Worm (Caenorhabditis elegans) whole organism, L4 larva: ENCODE measurements around the gene F48B9.1.

Experiments used
- F37D6.2 ChIP-seq: sonication (generic microtip); optimal IDR thresholded peaks from 2 replicates; lab custom pipeline; 2016; ENCODE audit warnings: mild to moderate bottlenecking, missing genetic modification characterization, missing compliant biosample characterization
- R02D3.7 ChIP-seq: fragments of 150-350 bp; sonication (generic microtip); optimal IDR thresholded peaks from 3 replicates; lab custom pipeline; 2014; ENCODE audit warnings: missing biosample characterization, missing genetic modification characterization
- T26A8.4 ChIP-seq: fragments of 200-800 bp; sonication (Bioruptor generic); IDR thresholded peaks from 2 replicates; pipeline ENCODE4 v1.3.6; 2022; ENCODE audit warnings: missing genetic modification characterization, missing compliant biosample characterization
- Y105C5A.15 ChIP-seq: fragments of 200-800 bp; sonication (Bioruptor generic); IDR thresholded peaks from 2 replicates; pipeline ENCODE4 v1.3.6; 2022; ENCODE audit warnings: missing genetic modification characterization, missing compliant biosample characterization
- aly-2 ChIP-seq: sonication (generic microtip); optimal IDR thresholded peaks from 2 replicates; lab custom pipeline; 2018; ENCODE audit warnings: missing biosample characterization, missing genetic modification characterization
- ama-1 ChIP-seq: fragments of 150-350 bp; optimal IDR thresholded peaks from 2 replicates; lab custom pipeline; 2014; ENCODE audit warnings: inconsistent platforms, mixed read lengths
- ceh-20 ChIP-seq: fragments of 200-800 bp; sonication (Bioruptor generic); IDR thresholded peaks from 2 replicates; pipeline ENCODE4 v1.3.6; 2022; ENCODE audit warnings: missing genetic modification reagents, missing genetic modification characterization, missing compliant biosample characterization
- ceh-44 ChIP-seq: fragments of 200-800 bp; sonication (Bioruptor generic); IDR thresholded peaks from 2 replicates; pipeline ENCODE4 v1.3.6; 2022; ENCODE audit warnings: missing genetic modification reagents, missing genetic modification characterization, missing compliant biosample characterization
- ceh-82 ChIP-seq: sonication (generic microtip); optimal IDR thresholded peaks from 2 replicates; lab custom pipeline; 2017; ENCODE audit warnings: missing biosample characterization, missing genetic modification characterization
- daf-12 ChIP-seq: fragments of 150-350 bp; optimal IDR thresholded peaks from 2 replicates; lab custom pipeline; 2014; ENCODE audit warnings: missing biosample characterization, missing genetic modification reagents, missing genetic modification characterization
- dmd-9 ChIP-seq: fragments of 200-800 bp; sonication (Bioruptor generic); IDR thresholded peaks from 2 replicates; pipeline ENCODE4 v1.3.6; 2022; ENCODE audit warnings: missing genetic modification reagents, missing genetic modification characterization, missing compliant biosample characterization
- dpl-1 ChIP-seq: fragments of 150-350 bp; optimal IDR thresholded peaks from 2 replicates; lab custom pipeline; 2014; ENCODE audit warnings: missing biosample characterization, missing genetic modification reagents, missing genetic modification characterization
- duxl-1 ChIP-seq: sonication (generic microtip); optimal IDR thresholded peaks from 2 replicates; lab custom pipeline; 2016; ENCODE audit warnings: mild to moderate bottlenecking, missing genetic modification characterization, moderate library complexity, missing compliant biosample characterization; ENCODE audit not compliant: poor library complexity
- egl-27 ChIP-seq: sonication (generic microtip); optimal IDR thresholded peaks from 3 replicates; lab custom pipeline; 2017; ENCODE audit warnings: missing biosample characterization, missing genetic modification reagents, missing genetic modification characterization
- fkh-10 ChIP-seq: fragments of 150-350 bp; optimal IDR thresholded peaks from 2 replicates; lab custom pipeline; 2014; ENCODE audit warnings: missing biosample characterization, missing genetic modification reagents, missing genetic modification characterization
- fos-1 ChIP-seq: fragments of 150-350 bp; optimal IDR thresholded peaks from 2 replicates; lab custom pipeline; 2014; ENCODE audit warnings: missing biosample characterization, missing genetic modification characterization
- gei-8 ChIP-seq: fragments of 200-800 bp; sonication (Bioruptor generic); optimal IDR thresholded peaks from 2 replicates; lab custom pipeline; 2018; ENCODE audit warnings: mild to moderate bottlenecking, missing genetic modification characterization, missing compliant biosample characterization
- hlh-11 ChIP-seq: fragments of 200-800 bp; sonication (Bioruptor generic); optimal IDR thresholded peaks from 2 replicates; lab custom pipeline; 2018; ENCODE audit warnings: mild to moderate bottlenecking, missing genetic modification characterization, missing compliant biosample characterization
- hlh-30 ChIP-seq: sonication (generic microtip); optimal IDR thresholded peaks from 2 replicates; lab custom pipeline; 2017; ENCODE audit warnings: antibody characterized with exemption, mild to moderate bottlenecking, missing genetic modification characterization, missing compliant biosample characterization; ENCODE audit not compliant: insufficient read depth
- lim-7 ChIP-seq: fragments of 200-800 bp; sonication (Bioruptor generic); IDR thresholded peaks from 2 replicates; pipeline ENCODE4 v1.3.6; 2022; ENCODE audit warnings: missing genetic modification characterization, missing compliant biosample characterization
- lin-13 ChIP-seq: fragments of 150-350 bp; optimal IDR thresholded peaks from 2 replicates; lab custom pipeline; 2014; ENCODE audit warnings: missing biosample characterization, missing genetic modification reagents, missing genetic modification characterization
- lir-3 ChIP-seq: sonication (generic microtip); optimal IDR thresholded peaks from 2 replicates; lab custom pipeline; 2016; ENCODE audit warnings: mild to moderate bottlenecking, missing genetic modification characterization, missing compliant biosample characterization
- madf-5 ChIP-seq, 2 experiments: fragments of 200-800 bp; sonication (Bioruptor generic); IDR thresholded peaks; 2 replicates each; pipeline ENCODE4 v1.3.6; 2022; ENCODE audit warnings: missing compliant biosample characterization in 2 of 2, missing genetic modification characterization in 2 of 2
- madf-9 ChIP-seq: fragments of 200-800 bp; sonication (Bioruptor generic); conservative IDR thresholded peaks from 2 replicates; pipeline ENCODE4 v1.3.6; 2022; ENCODE audit warnings: missing genetic modification reagents, missing genetic modification characterization, missing compliant biosample characterization
- mdl-1 ChIP-seq, 2 experiments: fragments of 150-350 bp in 1 of 2; sonication (generic microtip) in 1 of 2; optimal IDR thresholded peaks; 2 replicates each; lab custom pipeline; 2014 to 2017; ENCODE audit warnings: missing biosample characterization in 2 of 2, missing genetic modification characterization in 2 of 2
- mes-2 ChIP-seq: sonication (generic microtip); optimal IDR thresholded peaks from 2 replicates; lab custom pipeline; 2016; ENCODE audit warnings: missing genotype, mild to moderate bottlenecking, missing genetic modification characterization, missing compliant biosample characterization; ENCODE audit not compliant: poor library complexity, severe bottlenecking
- mxl-2 ChIP-seq: fragments of 200-800 bp; sonication (Bioruptor generic); conservative IDR thresholded peaks from 2 replicates; pipeline ENCODE4 v1.3.6; 2022; ENCODE audit warnings: missing genetic modification reagents, missing genetic modification characterization, missing compliant biosample characterization
- mxl-3 ChIP-seq: fragments of 200-800 bp; sonication (Bioruptor generic); optimal IDR thresholded peaks from 2 replicates; lab custom pipeline; 2018; ENCODE audit warnings: mild to moderate bottlenecking, missing genetic modification characterization, missing compliant biosample characterization
- nhr-237 ChIP-seq: sonication (generic microtip); optimal IDR thresholded peaks from 2 replicates; lab custom pipeline; 2017; ENCODE audit warnings: missing biosample characterization, missing genetic modification characterization
- nhr-28 ChIP-seq: fragments of 150-350 bp; optimal IDR thresholded peaks from 2 replicates; lab custom pipeline; 2014; ENCODE audit warnings: missing biosample characterization, missing genetic modification characterization
- nhr-41 ChIP-seq: fragments of 200-800 bp; sonication (Bioruptor generic); IDR thresholded peaks from 2 replicates; pipeline ENCODE4 v1.3.6; 2022; ENCODE audit warnings: missing genetic modification reagents, missing genetic modification characterization, missing compliant biosample characterization
- nhr-42 ChIP-seq: fragments of 200-800 bp; sonication (Bioruptor generic); IDR thresholded peaks from 2 replicates; pipeline ENCODE4 v1.3.6; 2022; ENCODE audit warnings: missing genetic modification characterization, missing compliant biosample characterization
- nhr-48 ChIP-seq: sonication (generic microtip); optimal IDR thresholded peaks from 2 replicates; lab custom pipeline; 2016; ENCODE audit warnings: mild to moderate bottlenecking, missing genetic modification characterization, missing compliant biosample characterization
- nhr-76 ChIP-seq: fragments of 150-350 bp; optimal IDR thresholded peaks from 2 replicates; lab custom pipeline; 2014; ENCODE audit warnings: missing biosample characterization, missing genetic modification characterization
- nhr-77 ChIP-seq: fragments of 150-350 bp; optimal IDR thresholded peaks from 2 replicates; lab custom pipeline; 2014; ENCODE audit warnings: missing biosample characterization, missing genetic modification characterization
- pqm-1 ChIP-seq: sonication (generic microtip); optimal IDR thresholded peaks from 2 replicates; lab custom pipeline; 2017; ENCODE audit warnings: missing biosample characterization, missing genetic modification characterization
- snpc-4 ChIP-seq: fragments of 150-350 bp; optimal IDR thresholded peaks from 2 replicates; lab custom pipeline; 2014; ENCODE audit warnings: missing biosample characterization, missing genetic modification characterization
- spr-1 ChIP-seq: sonication (generic microtip); optimal IDR thresholded peaks from 2 replicates; lab custom pipeline; 2016; ENCODE audit warnings: mild to moderate bottlenecking, missing genetic modification characterization, missing compliant biosample characterization
- spr-3 ChIP-seq: fragments of 200-800 bp; sonication (Bioruptor generic); optimal IDR thresholded peaks from 2 replicates; lab custom pipeline; 2018; ENCODE audit warnings: mild to moderate bottlenecking, missing genetic modification characterization, missing compliant biosample characterization
- tra-1 ChIP-seq: fragments of 200-800 bp; sonication (Bioruptor generic); IDR thresholded peaks from 2 replicates; pipeline ENCODE4 v1.3.6; 2022; ENCODE audit warnings: missing genetic modification reagents, missing genetic modification characterization, missing compliant biosample characterization
- unc-39 ChIP-seq: sonication (generic microtip); optimal IDR thresholded peaks from 2 replicates; lab custom pipeline; 2017; ENCODE audit warnings: missing biosample characterization, missing genetic modification characterization
- unc-62 ChIP-seq, 3 experiments: fragments of 150-350 bp in 1 of 3; sonication (generic microtip); optimal IDR thresholded peaks in 2 of 3; peaks in 1 of 3; 1 replicate in 1 of 3; 2 replicates in 2 of 3; lab custom pipeline; 2014 to 2017; ENCODE audit warnings: missing biosample characterization in 3 of 3, missing genetic modification characterization in 3 of 3, missing genetic modification reagents in 3 of 3, missing genotype in 1 of 3
- ztf-11 ChIP-seq: fragments of 150-350 bp; optimal IDR thresholded peaks from 2 replicates; lab custom pipeline; 2014; ENCODE audit warnings: missing biosample characterization, missing genetic modification characterization

Gene F48B9.1

ce11 chrX:2216662-2217061 lies 36.0 kb downstream of the F48B9.1 start (continued):
- peak; percentile 21 for TF ChIP-seq hlh-11 (tag; lab: Kevin White, UChicago)
- TF ChIP-seq madf-9 (GFP tag; lab: Robert Waterston, UW) = no peak
- TF ChIP-seq pqm-1 (tag; lab: Kevin White, UChicago) = no peak
- no peak for TF ChIP-seq ceh-20 (GFP tag; lab: Robert Waterston, UW)
- TF ChIP-seq ztf-11 (tag; lab: Kevin White, UChicago) = no peak
- TF ChIP-seq F37D6.2 (tag; lab: Kevin White, UChicago) = no peak
- no peak for TF ChIP-seq R02D3.7 (tag; lab: Kevin White, UChicago)
- TF ChIP-seq hlh-30 (tag; lab: Kevin White, UChicago) = peak; percentile 19
- no peak for TF ChIP-seq nhr-48 (tag; lab: Kevin White, UChicago)
- TF ChIP-seq lir-3 = no peak
- TF ChIP-seq nhr-41 (GFP tag; lab: Robert Waterston, UW) = no peak
- TF ChIP-seq nhr-76 = no peak
- TF ChIP-seq unc-39 (tag; lab: Kevin White, UChicago) = no peak
- no peak for TF ChIP-seq nhr-77 (tag; lab: Kevin White, UChicago)
- TF ChIP-seq daf-12 = no peak
- TF ChIP-seq ama-1 (lab: Kevin White, UChicago) = no peak
- no peak for TF ChIP-seq dpl-1 (GFP tag; lab: Kevin White, UChicago)
- no peak for TF ChIP-seq lim-7 (GFP tag; lab: Robert Waterston, UW)
- no peak for TF ChIP-seq ceh-82
- no peak for TF ChIP-seq nhr-237 (tag; lab: Kevin White, UChicago)
- no peak for TF ChIP-seq spr-3 (GFP tag; lab: Kevin White, UChicago)
- TF ChIP-seq gei-8 (GFP tag; lab: Kevin White, UChicago) = no peak
- TF ChIP-seq egl-27 (tag; lab: Kevin White, UChicago) = no peak
- no peak for TF ChIP-seq nhr-42
- TF ChIP-seq Y105C5A.15 (GFP tag; lab: Robert Waterston, UW) = no peak
- 0 out of 2 replicates have a peak, but pooled peaks have one; percentile 52 for TF ChIP-seq mxl-2 (GFP tag; lab: Robert Waterston, UW)
- no peak; the same call in 1 of the 2 replicates for TF ChIP-seq T26A8.4 (GFP tag; lab: Robert Waterston, UW)
- no peak for TF ChIP-seq duxl-1 (tag; lab: Kevin White, UChicago)
- no peak for TF ChIP-seq tra-1 (GFP tag; lab: Robert Waterston, UW)
- TF ChIP-seq, all 104 proteins: peak for 13

- peak in 1 of 2 experiments; percentile 34 for TF ChIP-seq mdl-1 (tag; optimal IDR thresholded peaks at IDR 0.05; lab: Kevin White, UChicago)
- TF ChIP-seq ceh-44 (GFP tag; lab: Robert Waterston, UW) = no peak
- peak; percentile 6 for TF ChIP-seq hlh-30 (tag; lab: Kevin White, UChicago)
- no peak for TF ChIP-seq snpc-4 (tag; lab: Kevin White, UChicago)
- no peak for TF ChIP-seq spr-1 (tag; lab: Kevin White, UChicago)
- TF ChIP-seq aly-2 = no peak
- peak; percentile 14 for TF ChIP-seq mxl-3 (GFP tag; lab: Kevin White, UChicago)
- TF ChIP-seq nhr-28 (tag; lab: Kevin White, UChicago) = peak; percentile 40
- no peak for TF ChIP-seq T26A8.4 (GFP tag; lab: Robert Waterston, UW)
- no peak for TF ChIP-seq madf-5 (GFP tag; IDR thresholded peaks at IDR 0.05; lab: Robert Waterston, UW)
- TF ChIP-seq mes-2 (tag; lab: Kevin White, UChicago) = no peak
- peak; percentile 41 for TF ChIP-seq hlh-11 (tag; lab: Kevin White, UChicago)
- no peak for TF ChIP-seq fos-1
- TF ChIP-seq dmd-9 (GFP tag; lab: Robert Waterston, UW) = no peak
- TF ChIP-seq fkh-10 (GFP tag; lab: Kevin White, UChicago) = no peak
- peak; percentile 68 for TF ChIP-seq duxl-1 (tag; lab: Kevin White, UChicago)
- TF ChIP-seq lin-13 (GFP tag; lab: Kevin White, UChicago) = no peak
- TF ChIP-seq dpl-1 (GFP tag; lab: Kevin White, UChicago) = no peak
- TF ChIP-seq unc-62 (GFP tag; optimal IDR thresholded peaks at IDR 0.05 in 1 of 2; lab: Kevin White, UChicago) = no peak
- TF ChIP-seq unc-62 (tag; optimal IDR thresholded peaks at IDR 0.05; lab: Kevin White, UChicago) = no peak
- TF ChIP-seq, all 104 proteins: peak for 6
These were observed 38.3 kb downstream of the F48B9.1 start for ce11 chrX:2219006-2219405.
